Fruit fly (Drosophila melanogaster) whole organism, prepupa: ENCODE results near the gene Tektin-C.

Experiments used
- Blimp-1 ChIP-seq: fragments of 200-800 bp; sonication (Bioruptor generic); optimal IDR thresholded peaks from 3 replicates; lab custom pipeline; 2017; ENCODE audit warnings: missing biosample characterization, missing genetic modification characterization, mild to moderate bottlenecking, moderate library complexity, missing genetic modification reagents
- CG11294 ChIP-seq: fragments of 200-800 bp; sonication (Bioruptor generic); IDR thresholded peaks from 2 replicates; pipeline ENCODE4 v1.3.6; 2022; ENCODE audit warnings: missing biosample characterization, missing genetic modification characterization
- CG11902 ChIP-seq: fragments of 200-800 bp; sonication (Bioruptor generic); optimal IDR thresholded peaks from 3 replicates; lab custom pipeline; 2016; ENCODE audit warnings: missing biosample characterization, missing genetic modification characterization
- CG15336 ChIP-seq: fragments of 200-800 bp; sonication (Bioruptor generic); IDR thresholded peaks from 2 replicates; pipeline ENCODE4 v1.3.6; 2022; ENCODE audit warnings: missing biosample characterization, missing genetic modification characterization
- CG1621 ChIP-seq: fragments of 200-800 bp; sonication (Bioruptor generic); optimal IDR thresholded peaks from 3 replicates; lab custom pipeline; 2018; ENCODE audit warnings: missing biosample characterization, mild to moderate bottlenecking, missing genetic modification characterization
- CG16779 ChIP-seq: fragments of 200-800 bp; sonication (Bioruptor generic); optimal IDR thresholded peaks from 3 replicates; lab custom pipeline; 2017; ENCODE audit warnings: missing biosample characterization, mild to moderate bottlenecking, missing genetic modification characterization
- CG31627 ChIP-seq: fragments of 200-800 bp; sonication (Bioruptor generic); optimal IDR thresholded peaks from 3 replicates; lab custom pipeline; 2016; ENCODE audit warnings: missing biosample characterization, missing genetic modification characterization
- CG32006 ChIP-seq: fragments of 200-800 bp; sonication (Bioruptor generic); optimal IDR thresholded peaks from 3 replicates; lab custom pipeline; 2017; ENCODE audit warnings: missing biosample characterization, mild to moderate bottlenecking, missing genetic modification characterization
- CG34406 ChIP-seq: fragments of 200-800 bp; sonication (Bioruptor generic); optimal IDR thresholded peaks from 3 replicates; lab custom pipeline; 2016; ENCODE audit warnings: missing biosample characterization, missing genetic modification characterization
- CG3919 ChIP-seq: fragments of 200-800 bp; sonication (Bioruptor generic); optimal IDR thresholded peaks from 3 replicates; lab custom pipeline; 2016; ENCODE audit warnings: missing biosample characterization, missing genetic modification characterization
- CG4318 ChIP-seq: fragments of 200-800 bp; sonication (Bioruptor generic); optimal IDR thresholded peaks from 3 replicates; lab custom pipeline; 2017; ENCODE audit warnings: missing biosample characterization, mild to moderate bottlenecking, missing genetic modification characterization
- CG6163 ChIP-seq: fragments of 200-800 bp; sonication (Bioruptor generic); IDR thresholded peaks from 3 replicates; pipeline ENCODE4 v1.3.6; 2022; ENCODE audit warnings: missing biosample characterization, missing genetic modification characterization
- CG6792 ChIP-seq: fragments of 200-800 bp; sonication (Bioruptor generic); optimal IDR thresholded peaks from 3 replicates; lab custom pipeline; 2016; ENCODE audit warnings: missing biosample characterization, missing genetic modification characterization
- CG6808 ChIP-seq: fragments of 200-800 bp; sonication (Bioruptor generic); optimal IDR thresholded peaks from 3 replicates; lab custom pipeline; 2017; ENCODE audit warnings: missing biosample characterization, missing genetic modification characterization, mild to moderate bottlenecking, moderate library complexity, missing genetic modification reagents
- CG6854 ChIP-seq: fragments of 200-800 bp; sonication (Bioruptor generic); optimal IDR thresholded peaks from 2 replicates; lab custom pipeline; 2017; ENCODE audit warnings: missing biosample characterization, mild to moderate bottlenecking, missing genetic modification characterization
- CG7368 ChIP-seq: fragments of 200-800 bp; sonication (Bioruptor generic); optimal IDR thresholded peaks from 3 replicates; lab custom pipeline; 2016; ENCODE audit warnings: missing biosample characterization, missing genetic modification characterization
- CG8119 ChIP-seq: fragments of 200-800 bp; sonication (Bioruptor generic); IDR thresholded peaks from 3 replicates; pipeline ENCODE4 v1.3.6; 2022; ENCODE audit warnings: missing biosample characterization, missing genetic modification characterization
- CG8632 ChIP-seq: fragments of 200-800 bp; sonication (Bioruptor generic); optimal IDR thresholded peaks from 3 replicates; lab custom pipeline; 2016; ENCODE audit warnings: missing biosample characterization, missing genetic modification characterization
- CG9139 ChIP-seq: fragments of 200-800 bp; sonication (Bioruptor generic); optimal IDR thresholded peaks from 3 replicates; lab custom pipeline; 2017; ENCODE audit warnings: missing biosample characterization, mild to moderate bottlenecking, missing genetic modification characterization
- Eip78C ChIP-seq: fragments of 200-800 bp; sonication (Bioruptor generic); peaks from one replicate; lab custom pipeline; 2016; ENCODE audit warnings: missing biosample characterization, missing genetic modification characterization
- Ets21C ChIP-seq: fragments of 200-800 bp; sonication (Bioruptor generic); optimal IDR thresholded peaks from 3 replicates; lab custom pipeline; 2016; ENCODE audit warnings: missing biosample characterization, missing genetic modification characterization
- Ets96B ChIP-seq: fragments of 200-800 bp; optimal IDR thresholded peaks from 2 replicates; lab custom pipeline; 2019; ENCODE audit warnings: missing biosample characterization, mild to moderate bottlenecking, missing genetic modification characterization, moderate library complexity
- Gug ChIP-seq: fragments of 200-800 bp; sonication (Bioruptor generic); IDR thresholded peaks from 2 replicates; pipeline ENCODE4 v1.3.6; 2022; ENCODE audit warnings: missing biosample characterization, missing genetic modification characterization
- Hr38 ChIP-seq: sonication (Bioruptor generic); optimal IDR thresholded peaks from 2 replicates; lab custom pipeline; 2016; ENCODE audit warnings: missing biosample characterization, missing genetic modification characterization
- Hr39 ChIP-seq: fragments of 200-800 bp; sonication (Bioruptor generic); optimal IDR thresholded peaks from 2 replicates; lab custom pipeline; 2016; ENCODE audit warnings: missing biosample characterization, missing genetic modification characterization
- Hr4 ChIP-seq: fragments of 200-800 bp; sonication (Bioruptor generic); optimal IDR thresholded peaks from 3 replicates; lab custom pipeline; 2016; ENCODE audit warnings: missing biosample characterization, missing genetic modification characterization
- Lpt ChIP-seq: fragments of 200-800 bp; sonication (Bioruptor generic); optimal IDR thresholded peaks from 3 replicates; lab custom pipeline; 2016; ENCODE audit warnings: missing biosample characterization, missing genetic modification characterization
- OdsH ChIP-seq: fragments of 200-800 bp; sonication (Bioruptor generic); optimal IDR thresholded peaks from 3 replicates; lab custom pipeline; 2016; ENCODE audit warnings: missing biosample characterization, missing genetic modification characterization
- Smox ChIP-seq: fragments of 200-800 bp; sonication (Bioruptor generic); optimal IDR thresholded peaks from 3 replicates; lab custom pipeline; 2016; ENCODE audit warnings: missing biosample characterization, missing genetic modification characterization
- Sox14 ChIP-seq: fragments of 200-800 bp; sonication (Bioruptor generic); optimal IDR thresholded peaks from 3 replicates; lab custom pipeline; 2016; ENCODE audit warnings: missing biosample characterization, missing genetic modification characterization
- Sox15 ChIP-seq: fragments of 200-800 bp; sonication (Bioruptor generic); optimal IDR thresholded peaks from 3 replicates; lab custom pipeline; 2016; ENCODE audit warnings: missing biosample characterization, missing genetic modification characterization
- achi ChIP-seq: fragments of 200-800 bp; sonication (Bioruptor generic); optimal IDR thresholded peaks from 3 replicates; lab custom pipeline; 2016; ENCODE audit warnings: missing biosample characterization, missing genetic modification characterization
- acj6 ChIP-seq: fragments of 200-800 bp; sonication (Bioruptor generic); optimal IDR thresholded peaks from 3 replicates; lab custom pipeline; 2016; ENCODE audit warnings: missing biosample characterization, missing genetic modification characterization
- dac ChIP-seq: fragments of 200-800 bp; sonication (Bioruptor generic); optimal IDR thresholded peaks from 2 replicates; lab custom pipeline; 2017; ENCODE audit warnings: missing biosample characterization, mild to moderate bottlenecking, missing genetic modification characterization
- dsx ChIP-seq: fragments of 200-800 bp; optimal IDR thresholded peaks from 3 replicates; lab custom pipeline; 2019; ENCODE audit warnings: missing biosample characterization, mild to moderate bottlenecking, missing genetic modification characterization, moderate library complexity; ENCODE audit not compliant: poor library complexity, severe bottlenecking
- eg ChIP-seq: fragments of 200-800 bp; sonication (Bioruptor generic); IDR thresholded peaks from 3 replicates; pipeline ENCODE4 v1.3.6; 2022; ENCODE audit warnings: missing biosample characterization, missing genetic modification characterization
- esn ChIP-seq: fragments of 200-800 bp; sonication (Bioruptor generic); optimal IDR thresholded peaks from 2 replicates; lab custom pipeline; 2016; ENCODE audit warnings: missing biosample characterization, mild to moderate bottlenecking, missing genetic modification characterization, moderate library complexity
- fd59A ChIP-seq: fragments of 200-800 bp; sonication (Bioruptor generic); optimal IDR thresholded peaks from 2 replicates; lab custom pipeline; 2017; ENCODE audit warnings: missing biosample characterization, mild to moderate bottlenecking, missing genetic modification characterization, missing genetic modification reagents
- fkh ChIP-seq: fragments of 200-800 bp; sonication (Bioruptor generic); optimal IDR thresholded peaks from 3 replicates; lab custom pipeline; 2017; ENCODE audit warnings: missing biosample characterization, mild to moderate bottlenecking, missing genetic modification characterization, moderate library complexity
- lz ChIP-seq: fragments of 200-800 bp; sonication (Bioruptor generic); optimal IDR thresholded peaks from 3 replicates; lab custom pipeline; 2016; ENCODE audit warnings: missing biosample characterization, missing genetic modification characterization
- net ChIP-seq: fragments of 200-800 bp; sonication (Bioruptor generic); optimal IDR thresholded peaks from 3 replicates; lab custom pipeline; 2016; ENCODE audit warnings: missing biosample characterization, missing genetic modification characterization
- pdm3 ChIP-seq: fragments of 200-800 bp; sonication (Bioruptor generic); optimal IDR thresholded peaks from 3 replicates; lab custom pipeline; 2016; ENCODE audit warnings: missing biosample characterization, missing genetic modification characterization
- salr ChIP-seq, 2 experiments: fragments of 200-800 bp; sonication (Bioruptor generic); optimal IDR thresholded peaks; 3 replicates each; lab custom pipeline; 2016 to 2018; ENCODE audit warnings: missing biosample characterization in 2 of 2, missing genetic modification characterization in 2 of 2, mild to moderate bottlenecking in 1 of 2
- spab ChIP-seq: fragments of 200-800 bp; sonication (Bioruptor generic); optimal IDR thresholded peaks from 2 replicates; lab custom pipeline; 2017; ENCODE audit warnings: missing biosample characterization, mild to moderate bottlenecking, missing genetic modification characterization, missing genetic modification reagents
- ss ChIP-seq, 2 experiments: fragments of 200-800 bp; sonication (Bioruptor generic); optimal IDR thresholded peaks; 2 replicates in 1 of 2; 3 replicates in 1 of 2; lab custom pipeline; 2017 to 2018; ENCODE audit warnings: mild to moderate bottlenecking in 2 of 2, missing biosample characterization in 2 of 2, missing genetic modification characterization in 2 of 2, moderate library complexity in 1 of 2
- vri ChIP-seq: fragments of 200-800 bp; sonication (Bioruptor generic); optimal IDR thresholded peaks from 3 replicates; lab custom pipeline; 2016; ENCODE audit warnings: missing biosample characterization, mild to moderate bottlenecking, missing genetic modification characterization

Gene Tektin-C

dm6 chr3L:5808101-5808433 lies 11.7 kb upstream of the Tektin-C start (continued):
- TF ChIP-seq CG3919 (GFP tag; lab: Kevin White, UChicago) (peak; percentile 83), Sox14 (peak; percentile 74), Ets21C (GFP tag; lab: Kevin White, UChicago) (peak; percentile 46), CG1621 (peak; percentile 70), ss (GFP tag; optimal IDR thresholded peaks at IDR 0.05; lab: Kevin White, UChicago) (peak; percentile 71 to 84), Hr39 (GFP tag; lab: Kevin White, UChicago) (peak; percentile 67), CG4318 (GFP tag; lab: Kevin White, UChicago) (peak; percentile 77), lz (GFP tag; lab: Kevin White, UChicago) (peak; percentile 74), esn (GFP tag; lab: Kevin White, UChicago) (peak; percentile 72), CG6792 (GFP tag; lab: Kevin White, UChicago) (peak; percentile 81), CG16779 (peak; percentile 56), CG11294 (GFP tag; lab: Robert Waterston, UW) (peak; percentile 64; the same call in 1 of the 2 replicates), Ets96B (tag; lab: Kevin White, UChicago) (peak; percentile 83), CG6854 (GFP tag; lab: Kevin White, UChicago) (no peak), CG11902 (GFP tag; lab: Kevin White, UChicago) (peak; percentile 66), dac (peak; percentile 72), achi (GFP tag; lab: Kevin White, UChicago) (peak; percentile 79), CG31627 (GFP tag; lab: Kevin White, UChicago) (peak; percentile 61), CG8632 (GFP tag; lab: Kevin White, UChicago) (peak; percentile 66), Eip78C (GFP tag; lab: Kevin White, UChicago) (peak; percentile 97), net (GFP tag; lab: Kevin White, UChicago) (peak; percentile 71), CG9139 (peak; percentile 63), Gug (GFP tag; lab: Robert Waterston, UW) (peak; percentile 57), CG8119 (GFP tag; lab: Robert Waterston, UW) (peak; percentile 80), Blimp-1 (GFP tag; lab: Kevin White, UChicago) (peak; percentile 35), Smox (GFP tag; lab: Kevin White, UChicago) (no peak), salr (GFP tag; optimal IDR thresholded peaks at IDR 0.05; lab: Kevin White, UChicago) (peak; percentile 57 to 81), CG15336 (GFP tag; lab: Robert Waterston, UW) (peak; percentile 82), OdsH (peak; percentile 86), CG7368 (peak; percentile 67), CG6808 (peak; percentile 86), dsx (GFP tag; lab: Kevin White, UChicago) (peak; percentile 75), fd59A (GFP tag; lab: Kevin White, UChicago) (peak; percentile 82), vri (GFP tag; lab: Kevin White, UChicago) (no peak), Lpt (GFP tag; lab: Kevin White, UChicago) (peak; percentile 65), spab (GFP tag; lab: Kevin White, UChicago) (peak; percentile 80), pdm3 (peak; percentile 83)
- TF ChIP-seq, all 60 proteins: peak for 53

- TF ChIP-seq CG8119 (GFP tag; lab: Robert Waterston, UW), result peak; percentile 34; the same call in 1 of the 3 replicates
- TF ChIP-seq CG34406 (GFP tag; lab: Kevin White, UChicago), result no peak
- TF ChIP-seq ss (GFP tag; optimal IDR thresholded peaks at IDR 0.05; lab: Kevin White, UChicago), result peak in 1 of 2 experiments; percentile 45
- TF ChIP-seq Hr38 (GFP tag; lab: Kevin White, UChicago), result peak; percentile 54
- peak; percentile 27 for TF ChIP-seq fd59A (GFP tag; lab: Kevin White, UChicago)
- TF ChIP-seq Eip78C (GFP tag; lab: Kevin White, UChicago), result peak; percentile 2
- TF ChIP-seq CG9139, result peak; percentile 9
- peak; percentile 63; the same call in 2 of the 3 replicates for TF ChIP-seq eg (GFP tag; lab: Robert Waterston, UW)
- TF ChIP-seq Gug (GFP tag; lab: Robert Waterston, UW), result peak; percentile 60
- peak; percentile 2 for TF ChIP-seq CG32006 (GFP tag; lab: Kevin White, UChicago)
- TF ChIP-seq CG1621, result peak; percentile 15
- peak; percentile 44 for TF ChIP-seq CG6808
- no peak for TF ChIP-seq Hr4 (GFP tag; lab: Kevin White, UChicago)
- TF ChIP-seq Sox15, result no peak
- no peak for TF ChIP-seq acj6 (GFP tag; lab: Kevin White, UChicago)
- TF ChIP-seq CG3919 (GFP tag; lab: Kevin White, UChicago), result peak; percentile 3
- peak; percentile 44 for TF ChIP-seq spab (GFP tag; lab: Kevin White, UChicago)
- TF ChIP-seq CG7368, result peak; percentile 50
- peak; percentile 21 for TF ChIP-seq CG16779
- no peak for TF ChIP-seq Sox14
- TF ChIP-seq CG6163, result 0 out of 3 replicates have a peak, but pooled peaks have one; percentile 46
- peak; percentile 90 for TF ChIP-seq fkh (GFP tag; lab: Kevin White, UChicago)
- TF ChIP-seq CG15336 (GFP tag; lab: Robert Waterston, UW), result peak; percentile 42; the same call in 1 of the 2 replicates
- peak; percentile 34 for TF ChIP-seq net (GFP tag; lab: Kevin White, UChicago)
- TF ChIP-seq, all 60 proteins: peak for 19
Observed at dm6 chr3L:5807370-5808100, 11.2 kb upstream of the Tektin-C start.
